Fruit fly (Drosophila melanogaster) whole organism, adult: Measurements from ENCODE around the gene RhoBTB.
A peak's percentile ranks its signal among the peaks of the same experiment; 100 is the strongest.

ENCODE experiments used
- CG12768 ChIP-seq: fragments of 200-800 bp; sonication (Bioruptor generic); optimal IDR thresholded peaks from 2 replicates; lab custom pipeline; 2017; ENCODE audit warnings: missing biosample characterization, missing genetic modification characterization, mild to moderate bottlenecking, moderate library complexity, missing genetic modification reagents
- cnc ChIP-seq, 2 experiments: fragments of >200 bp; optimal IDR thresholded peaks; 2 replicates each; lab custom pipeline; 2017
- kay ChIP-seq: fragments of 200-800 bp; sonication (Bioruptor generic); peaks from one replicate; lab custom pipeline; 2016; ENCODE audit warnings: missing biosample characterization, missing genetic modification characterization, borderline replicate concordance
- tj ChIP-seq: fragments of 200-800 bp; sonication (Bioruptor generic); optimal IDR thresholded peaks from 3 replicates; lab custom pipeline; 2017; ENCODE audit warnings: missing biosample characterization, mild to moderate bottlenecking, missing genetic modification characterization, moderate library complexity

DNA sequence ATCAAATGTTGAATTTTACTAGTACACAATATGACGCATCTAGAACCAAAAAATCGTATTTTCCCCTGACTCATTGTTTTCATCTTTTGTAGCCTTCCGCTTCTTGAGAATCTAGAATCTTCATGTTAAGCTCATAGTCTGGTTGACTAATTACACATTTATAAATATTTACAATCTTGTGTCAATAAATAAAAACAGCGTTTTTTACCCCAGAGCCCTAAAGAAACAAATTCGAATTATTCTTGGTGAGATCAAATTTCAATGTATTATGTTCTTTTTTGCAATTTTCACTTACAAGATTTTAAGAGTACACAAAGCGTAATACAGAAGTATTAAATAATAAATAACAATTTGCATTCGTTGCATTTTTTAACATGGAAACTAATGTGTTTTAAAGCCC lies 20.0 kb downstream of the RhoBTB start:
- no peak for TF ChIP-seq cnc (optimal IDR thresholded peaks at IDR 0.05; lab: Kevin White, UChicago)
- TF ChIP-seq kay = peak; percentile 95
- TF ChIP-seq CG12768 (GFP tag; lab: Kevin White, UChicago) = no peak
- TF ChIP-seq tj = no peak
